Worm (Caenorhabditis elegans): ENCODE measurements around the gene srd-68.

DNA sequence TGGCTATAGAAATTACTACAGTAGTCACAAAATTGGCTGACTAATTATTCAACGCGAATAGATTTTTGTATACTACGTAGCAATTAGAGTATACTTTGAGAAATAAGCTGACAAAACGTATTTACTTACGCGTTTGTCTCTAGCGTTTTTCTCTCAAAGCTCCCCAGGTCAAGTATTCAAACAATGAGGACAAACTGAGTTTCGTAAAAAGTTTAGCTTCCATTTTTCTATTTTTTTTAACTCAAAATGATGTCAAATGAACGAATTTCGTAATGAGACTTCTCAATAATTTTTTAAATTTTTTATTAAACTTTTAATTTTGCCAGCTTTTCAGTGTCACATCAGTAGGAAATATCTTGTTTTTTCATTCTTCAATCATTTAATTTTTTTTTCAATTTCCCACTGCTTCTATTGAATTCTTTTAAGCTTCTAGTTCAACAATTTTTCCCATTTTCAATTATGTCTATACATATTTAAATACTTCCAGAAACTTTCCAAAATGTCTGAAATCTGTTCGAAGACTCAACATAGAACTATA lies 13.8 kb downstream of the srd-68 start, which contains the start of the genes ifas-2 and fbxa-44:
- TF ChIP-seq elt-1 (tag; optimal IDR thresholded peaks at IDR 0.05), result no peak
- no peak for TF ChIP-seq egl-27 (tag; optimal IDR thresholded peaks at IDR 0.05)
- no peak for TF ChIP-seq ZK546.5 (tag; optimal IDR thresholded peaks at IDR 0.05)
- no peak for TF ChIP-seq egl-5 (tag; optimal IDR thresholded peaks at IDR 0.05)
- no peak for TF ChIP-seq mml-1 (tag; optimal IDR thresholded peaks at IDR 0.05)
- TF ChIP-seq ceh-82 (tag; optimal IDR thresholded peaks at IDR 0.05), result no peak

Measured in whole organism, L3 larva.